Worm (Caenorhabditis elegans) whole organism, L1 larva: ENCODE measurements around the gene T22B7.3.

Source experiments
- C34B4.2 ChIP-seq: sonication (generic microtip); optimal IDR thresholded peaks from 2 replicates; lab custom pipeline; 2017; ENCODE audit warnings: mild to moderate bottlenecking, missing genetic modification characterization, missing compliant biosample characterization
- F16B12.6 ChIP-seq: fragments of 150-350 bp; optimal IDR thresholded peaks from 2 replicates; lab custom pipeline; 2014; ENCODE audit warnings: missing biosample characterization, missing genetic modification characterization
- Y116A8C.19 ChIP-seq: sonication (generic microtip); optimal IDR thresholded peaks from 2 replicates; lab custom pipeline; 2016; ENCODE audit warnings: missing compliant biosample characterization, missing genetic modification characterization, borderline replicate concordance
- alr-1 ChIP-seq: fragments of 200-800 bp; sonication (Bioruptor generic); optimal IDR thresholded peaks from 2 replicates; lab custom pipeline; 2018; ENCODE audit warnings: borderline replicate concordance, mild to moderate bottlenecking, missing genetic modification characterization, missing compliant biosample characterization
- ama-1 ChIP-seq: fragments of 150-350 bp; optimal IDR thresholded peaks from 2 replicates; lab custom pipeline; 2014
- blmp-1 ChIP-seq: fragments of 150-350 bp; optimal IDR thresholded peaks from 2 replicates; lab custom pipeline; 2014; ENCODE audit warnings: missing biosample characterization, missing genetic modification characterization
- ceh-82 ChIP-seq, 3 experiments: fragments of 150-350 bp in 1 of 3; sonication (generic microtip) in 2 of 3; optimal IDR thresholded peaks; 2 replicates each; lab custom pipeline; 2014 to 2017; ENCODE audit warnings: missing biosample characterization in 3 of 3, missing genetic modification characterization in 3 of 3
- ces-1 ChIP-seq: fragments of 150-350 bp; optimal IDR thresholded peaks from 2 replicates; lab custom pipeline; 2014; ENCODE audit warnings: missing biosample characterization, missing genetic modification reagents, missing genetic modification characterization
- dpl-1 ChIP-seq, 3 experiments: fragments of 150-350 bp in 2 of 3; sonication (generic microtip) in 1 of 3; optimal IDR thresholded peaks; 2 replicates each; lab custom pipeline; 2014 to 2017; ENCODE audit warnings: missing biosample characterization in 3 of 3, missing genetic modification characterization in 3 of 3, missing genetic modification reagents in 3 of 3
- egl-13 ChIP-seq: sonication (generic microtip); optimal IDR thresholded peaks from 2 replicates; lab custom pipeline; 2016; ENCODE audit warnings: missing genotype, missing genetic modification reagents, missing genetic modification characterization, missing compliant biosample characterization
- elt-2 ChIP-seq: sonication (generic microtip); optimal IDR thresholded peaks from 2 replicates; lab custom pipeline; 2016; ENCODE audit warnings: missing genetic modification characterization, mild to moderate bottlenecking, inconsistent platforms, missing compliant biosample characterization, missing genetic modification reagents
- elt-3 ChIP-seq, 6 experiments: fragments of 150-350 bp in 1 of 6; sonication (generic microtip); optimal IDR thresholded peaks; 2 replicates each; lab custom pipeline; 2017 to 2018; ENCODE audit warnings: missing biosample characterization in 6 of 6, missing genetic modification characterization in 6 of 6, inconsistent platforms in 1 of 6
- fkh-4 ChIP-seq: sonication (generic microtip); optimal IDR thresholded peaks from 2 replicates; lab custom pipeline; 2016; ENCODE audit warnings: missing compliant biosample characterization, missing genetic modification characterization, borderline replicate concordance
- grh-1 ChIP-seq: fragments of 200-800 bp; sonication (Bioruptor generic); IDR thresholded peaks from 2 replicates; pipeline ENCODE4 v1.3.6; 2022; ENCODE audit warnings: missing genetic modification reagents, missing genetic modification characterization, missing compliant biosample characterization
- hlh-4 ChIP-seq: sonication (generic microtip); optimal IDR thresholded peaks from 2 replicates; lab custom pipeline; 2016; ENCODE audit warnings: mild to moderate bottlenecking, missing genetic modification characterization, missing compliant biosample characterization
- hpl-2 ChIP-seq: fragments of 150-350 bp; optimal IDR thresholded peaks from 2 replicates; lab custom pipeline; 2014; ENCODE audit warnings: missing biosample characterization, missing genetic modification reagents, missing genetic modification characterization
- irx-1 ChIP-seq: sonication (generic microtip); optimal IDR thresholded peaks from 2 replicates; lab custom pipeline; 2016; ENCODE audit warnings: missing genetic modification characterization, missing compliant biosample characterization
- isw-1 ChIP-seq: fragments of 200-800 bp; sonication (Bioruptor generic); IDR thresholded peaks from 2 replicates; pipeline ENCODE4 v1.3.6; 2022; ENCODE audit warnings: missing genetic modification characterization, missing compliant biosample characterization
- jun-1 ChIP-seq: fragments of 150-350 bp; optimal IDR thresholded peaks from 2 replicates; lab custom pipeline; 2014; ENCODE audit warnings: missing biosample characterization, missing genetic modification reagents, missing genetic modification characterization
- lin-13 ChIP-seq: fragments of 150-350 bp; optimal IDR thresholded peaks from 2 replicates; lab custom pipeline; 2014; ENCODE audit warnings: missing biosample characterization, missing genetic modification reagents, missing genetic modification characterization
- lin-15B ChIP-seq: fragments of 150-350 bp; sonication (generic microtip); optimal IDR thresholded peaks from 3 replicates; lab custom pipeline; 2014; ENCODE audit warnings: missing biosample characterization, missing genetic modification characterization
- lin-35 ChIP-seq, 2 experiments: fragments of 150-350 bp; optimal IDR thresholded peaks; 2 replicates each; lab custom pipeline; 2014; ENCODE audit warnings: missing biosample characterization in 2 of 2, missing genetic modification characterization in 2 of 2, missing genetic modification reagents in 2 of 2
- lin-39 ChIP-seq: fragments of 150-350 bp; optimal IDR thresholded peaks from 2 replicates; lab custom pipeline; 2014; ENCODE audit warnings: missing biosample characterization, missing genetic modification reagents, missing genetic modification characterization
- lsy-2 ChIP-seq, 2 experiments: fragments of 150-350 bp; optimal IDR thresholded peaks; 2 replicates each; lab custom pipeline; 2014; ENCODE audit warnings: missing biosample characterization in 2 of 2, missing genetic modification characterization in 2 of 2
- mdl-1 ChIP-seq, 2 experiments: fragments of 150-350 bp; optimal IDR thresholded peaks; 2 replicates each; lab custom pipeline; 2014 to 2017; ENCODE audit warnings: missing biosample characterization in 2 of 2, missing genetic modification characterization in 2 of 2, inconsistent platforms in 1 of 2
- mep-1 ChIP-seq: fragments of 150-350 bp; optimal IDR thresholded peaks from 2 replicates; lab custom pipeline; 2014; ENCODE audit warnings: missing biosample characterization, missing genetic modification characterization
- nhr-11 ChIP-seq: fragments of 150-350 bp; optimal IDR thresholded peaks from 2 replicates; lab custom pipeline; 2014; ENCODE audit warnings: missing biosample characterization, missing genetic modification characterization
- nhr-12 ChIP-seq: sonication (generic microtip); optimal IDR thresholded peaks from 2 replicates; lab custom pipeline; 2017; ENCODE audit warnings: missing biosample characterization, missing genetic modification characterization
- nhr-47 ChIP-seq: sonication (generic microtip); optimal IDR thresholded peaks from 2 replicates; lab custom pipeline; 2016; ENCODE audit warnings: mild to moderate bottlenecking, missing genetic modification characterization, moderate library complexity, missing compliant biosample characterization
- nhr-71 ChIP-seq: sonication (generic microtip); optimal IDR thresholded peaks from 2 replicates; lab custom pipeline; 2016; ENCODE audit warnings: mild to moderate bottlenecking, missing genetic modification characterization, moderate library complexity, missing compliant biosample characterization
- nhr-76 ChIP-seq: sonication (generic microtip); optimal IDR thresholded peaks from 2 replicates; lab custom pipeline; 2017; ENCODE audit warnings: missing biosample characterization, missing genetic modification characterization
- nhr-77 ChIP-seq: fragments of 150-350 bp; optimal IDR thresholded peaks from 2 replicates; lab custom pipeline; 2014; ENCODE audit warnings: missing biosample characterization, missing genetic modification characterization
- nhr-85 ChIP-seq: sonication (generic microtip); peaks from one replicate; lab custom pipeline; 2016; ENCODE audit warnings: missing genetic modification characterization, inconsistent platforms, missing compliant biosample characterization
- nhr-90 ChIP-seq: sonication (generic microtip); optimal IDR thresholded peaks from 2 replicates; lab custom pipeline; 2016; ENCODE audit warnings: mild to moderate bottlenecking, missing genetic modification characterization, missing compliant biosample characterization; ENCODE audit not compliant: poor library complexity
- pax-3 ChIP-seq: fragments of 200-800 bp; sonication (Bioruptor generic); optimal IDR thresholded peaks from 2 replicates; lab custom pipeline; 2018; ENCODE audit warnings: mild to moderate bottlenecking, missing genetic modification characterization, moderate library complexity, missing compliant biosample characterization
- pqm-1 ChIP-seq: sonication (generic microtip); optimal IDR thresholded peaks from 3 replicates; lab custom pipeline; 2017; ENCODE audit warnings: missing biosample characterization, missing genetic modification characterization
- skn-1 ChIP-seq: fragments of 150-350 bp; optimal IDR thresholded peaks from 2 replicates; lab custom pipeline; 2014; ENCODE audit warnings: missing biosample characterization, missing genetic modification characterization
- snpc-4 ChIP-seq: fragments of 150-350 bp; optimal IDR thresholded peaks from 2 replicates; lab custom pipeline; 2014; ENCODE audit warnings: missing biosample characterization, missing genetic modification characterization
- snu-23 ChIP-seq: sonication (generic microtip); optimal IDR thresholded peaks from 2 replicates; lab custom pipeline; 2016; ENCODE audit warnings: missing genetic modification characterization, missing compliant biosample characterization
- sptf-1 ChIP-seq: fragments of 150-350 bp; optimal IDR thresholded peaks from 2 replicates; lab custom pipeline; 2014; ENCODE audit warnings: missing biosample characterization, missing genetic modification characterization
- tbx-2 ChIP-seq: sonication (generic microtip); optimal IDR thresholded peaks from 2 replicates; lab custom pipeline; 2016; ENCODE audit warnings: missing genetic modification characterization, missing compliant biosample characterization
- unc-30 ChIP-seq: sonication (generic microtip); optimal IDR thresholded peaks from 2 replicates; lab custom pipeline; 2017; ENCODE audit warnings: missing biosample characterization, missing genetic modification characterization
- unc-62 ChIP-seq: fragments of 150-350 bp; optimal IDR thresholded peaks from 2 replicates; lab custom pipeline; 2014; ENCODE audit warnings: missing biosample characterization, missing genetic modification reagents, missing genetic modification characterization
- unc-98 ChIP-seq: fragments of 200-800 bp; sonication (Bioruptor generic); IDR thresholded peaks from 2 replicates; pipeline ENCODE4 v1.3.6; 2022; ENCODE audit warnings: missing genetic modification characterization, missing compliant biosample characterization
- vab-15 ChIP-seq: sonication (generic microtip); optimal IDR thresholded peaks from 2 replicates; lab custom pipeline; 2017; ENCODE audit warnings: missing genotype, mild to moderate bottlenecking, missing genetic modification characterization, missing compliant biosample characterization
- zag-1 ChIP-seq: fragments of 150-350 bp; optimal IDR thresholded peaks from 2 replicates; lab custom pipeline; 2014; ENCODE audit warnings: missing biosample characterization, missing genetic modification characterization
- zip-4 ChIP-seq: fragments of 200-800 bp; sonication (Bioruptor generic); optimal IDR thresholded peaks from 2 replicates; lab custom pipeline; 2018; ENCODE audit warnings: mild to moderate bottlenecking, missing genetic modification characterization, moderate library complexity, missing compliant biosample characterization
- ztf-11 ChIP-seq, 2 experiments: sonication (generic microtip); optimal IDR thresholded peaks; 2 replicates each; lab custom pipeline; 2016 to 2017; ENCODE audit warnings: missing genetic modification characterization in 2 of 2, missing biosample characterization in 1 of 2, missing compliant biosample characterization in 1 of 2

T22B7.3 gene

ce11 chrX:5646951-5647423 is at the start of gene T22B7.3:
TSS of gene T22B7.3 (plus strand) at chrX:5647373.
- TF ChIP-seq elt-3 (tag; optimal IDR thresholded peaks at IDR 0.05; lab: Kevin White, UChicago) (peak in 1 of 6 experiments; percentile 75), zag-1 (tag; lab: Kevin White, UChicago) (no peak), nhr-85 (tag; lab: Kevin White, UChicago) (peak; percentile 68)

ce11 chrX:5599224-5599623 is 47.9 kb upstream of the T22B7.3 start, which contains the start of gene sulp-2:
TSS of gene sulp-2 (minus strand) at chrX:5599330.
- no peak for TF ChIP-seq C34B4.2
- TF ChIP-seq egl-13 (tag; lab: Kevin White, UChicago): no peak
- peak; percentile 9 for TF ChIP-seq elt-2 (tag; lab: Kevin White, UChicago)
- TF ChIP-seq, all 84 proteins: peak for 1

- no peak for TF ChIP-seq lin-15B (tag; lab: Kevin White, UChicago)
- no peak for TF ChIP-seq hpl-2 (GFP tag; lab: Kevin White, UChicago)
- TF ChIP-seq Y116A8C.19: no peak
- peak; percentile 50 for TF ChIP-seq nhr-90 (tag; lab: Kevin White, UChicago)
- no peak for TF ChIP-seq fkh-4 (tag; lab: Kevin White, UChicago)
- no peak for TF ChIP-seq unc-30 (tag; lab: Kevin White, UChicago)
- TF ChIP-seq ama-1 (lab: Kevin White, UChicago): no peak
- no peak for TF ChIP-seq jun-1 (tag; lab: Kevin White, UChicago)
- no peak for TF ChIP-seq nhr-12 (tag; lab: Kevin White, UChicago)
- TF ChIP-seq unc-62 (GFP tag; lab: Kevin White, UChicago): no peak
- no peak for TF ChIP-seq vab-15 (tag; lab: Kevin White, UChicago)
- TF ChIP-seq sptf-1: no peak
- TF ChIP-seq egl-13 (tag; lab: Kevin White, UChicago): no peak
- no peak for TF ChIP-seq pax-3
- no peak for TF ChIP-seq snpc-4
- TF ChIP-seq hlh-4 (tag; lab: Kevin White, UChicago): no peak
- TF ChIP-seq ces-1 (GFP tag; lab: Kevin White, UChicago): no peak
- TF ChIP-seq ceh-82 (tag; optimal IDR thresholded peaks at IDR 0.05; lab: Kevin White, UChicago): no peak
- no peak for TF ChIP-seq F16B12.6
- TF ChIP-seq nhr-77 (tag; lab: Kevin White, UChicago): no peak
- no peak for TF ChIP-seq lin-39 (tag; lab: Kevin White, UChicago)
- TF ChIP-seq lin-13 (GFP tag; lab: Kevin White, UChicago): no peak
- TF ChIP-seq nhr-76 (tag; lab: Kevin White, UChicago): no peak
- no peak for TF ChIP-seq nhr-11 (tag; lab: Kevin White, UChicago)
- TF ChIP-seq nhr-71 (tag; lab: Kevin White, UChicago): peak; percentile 59
- peak in 1 of 2 experiments; percentile 40 for TF ChIP-seq mdl-1 (tag; optimal IDR thresholded peaks at IDR 0.05; lab: Kevin White, UChicago)
- peak in 1 of 2 experiments; percentile 49 for TF ChIP-seq lin-35 (GFP tag; optimal IDR thresholded peaks at IDR 0.05; lab: Kevin White, UChicago)
- no peak for TF ChIP-seq irx-1 (tag; lab: Kevin White, UChicago)
- peak in 1 of 2 experiments; percentile 31 for TF ChIP-seq lsy-2 (tag; optimal IDR thresholded peaks at IDR 0.05; lab: Kevin White, UChicago)
- TF ChIP-seq elt-3 (tag; optimal IDR thresholded peaks at IDR 0.05; lab: Kevin White, UChicago): peak in 4 of 6 experiments; percentile 47 to 90 (median 86)
- peak; percentile 94 for TF ChIP-seq nhr-85 (tag; lab: Kevin White, UChicago)
- no peak for TF ChIP-seq mep-1
- peak; percentile 79 for TF ChIP-seq blmp-1 (tag; lab: Kevin White, UChicago)
- no peak for TF ChIP-seq isw-1 (GFP tag; lab: Robert Waterston, UW)
- no peak for TF ChIP-seq pqm-1 (tag; lab: Kevin White, UChicago)
- no peak for TF ChIP-seq zip-4 (GFP tag; lab: Kevin White, UChicago)
- TF ChIP-seq tbx-2 (tag; lab: Kevin White, UChicago): peak; percentile 29
- no peak for TF ChIP-seq skn-1 (tag; lab: Kevin White, UChicago)
- no peak for TF ChIP-seq C34B4.2
- TF ChIP-seq alr-1: no peak
- TF ChIP-seq nhr-47 (tag; lab: Kevin White, UChicago): no peak
- no peak for TF ChIP-seq dpl-1 (GFP tag; optimal IDR thresholded peaks at IDR 0.05; lab: Kevin White, UChicago)
- TF ChIP-seq ztf-11 (tag; optimal IDR thresholded peaks at IDR 0.05; lab: Kevin White, UChicago): no peak
- TF ChIP-seq grh-1 (GFP tag; lab: Robert Waterston, UW): 0 out of 2 replicates have a peak, but pooled peaks have one; percentile 30
- no peak for TF ChIP-seq unc-98 (GFP tag; lab: Robert Waterston, UW)
- peak; percentile 52 for TF ChIP-seq snu-23 (GFP tag; lab: Kevin White, UChicago)
These were observed 43.8 kb upstream of the T22B7.3 start, which contains the start of gene F14D12.1 for ce11 chrX:5603338-5603816. TSS of gene F14D12.1 (plus strand) at chrX:5603766.
